Fruit fly (Drosophila melanogaster) whole organism, adult: ENCODE measurements around the gene CG32023.

Experiments
- CG11617 ChIP-seq: fragments of 200-800 bp; sonication (Bioruptor generic); optimal IDR thresholded peaks from 2 replicates; lab custom pipeline; 2017; ENCODE audit warnings: mild to moderate bottlenecking, missing biosample characterization, missing genetic modification reagents, missing genetic modification characterization
- CG12768 ChIP-seq: fragments of 200-800 bp; sonication (Bioruptor generic); optimal IDR thresholded peaks from 2 replicates; lab custom pipeline; 2017; ENCODE audit warnings: missing biosample characterization, missing genetic modification characterization, mild to moderate bottlenecking, moderate library complexity, missing genetic modification reagents
- CG14711 ChIP-seq: fragments of 200-800 bp; sonication (Bioruptor generic); optimal IDR thresholded peaks from 2 replicates; lab custom pipeline; 2018; ENCODE audit warnings: missing biosample characterization, mild to moderate bottlenecking, missing genetic modification characterization, moderate library complexity
- CG1620 ChIP-seq: fragments of 200-800 bp; sonication (Bioruptor generic); optimal IDR thresholded peaks from 2 replicates; lab custom pipeline; 2016; ENCODE audit warnings: missing biosample characterization, missing genetic modification characterization
- CG33017 ChIP-seq: fragments of 200-800 bp; sonication (Bioruptor generic); optimal IDR thresholded peaks from 2 replicates; lab custom pipeline; 2018; ENCODE audit warnings: missing biosample characterization, mild to moderate bottlenecking, missing genetic modification characterization, moderate library complexity
- CG5204 ChIP-seq: fragments of 200-800 bp; sonication (Bioruptor generic); optimal IDR thresholded peaks from 2 replicates; lab custom pipeline; 2016; ENCODE audit warnings: missing biosample characterization, missing genetic modification characterization
- CG7045 ChIP-seq: fragments of 200-800 bp; sonication (Bioruptor generic); optimal IDR thresholded peaks from 2 replicates; lab custom pipeline; 2017; ENCODE audit warnings: missing biosample characterization, mild to moderate bottlenecking, missing genetic modification characterization
- CG7101 ChIP-seq: fragments of 200-800 bp; sonication (Bioruptor generic); optimal IDR thresholded peaks from 2 replicates; lab custom pipeline; 2018; ENCODE audit warnings: missing biosample characterization, mild to moderate bottlenecking, missing genetic modification characterization, moderate library complexity
- Clk ChIP-seq: fragments of 200-800 bp; sonication (Bioruptor generic); optimal IDR thresholded peaks from 2 replicates; lab custom pipeline; 2017; ENCODE audit warnings: missing biosample characterization, missing genetic modification characterization
- Crg-1 ChIP-seq: fragments of 200-800 bp; sonication (Bioruptor generic); optimal IDR thresholded peaks from 2 replicates; lab custom pipeline; 2016; ENCODE audit warnings: missing biosample characterization, missing genetic modification characterization
- Hr96 ChIP-seq: fragments of 200-800 bp; sonication (Bioruptor generic); optimal IDR thresholded peaks from 2 replicates; lab custom pipeline; 2016; ENCODE audit warnings: missing biosample characterization, missing genetic modification characterization
- Mnt ChIP-seq: fragments of 200-800 bp; sonication (Bioruptor generic); optimal IDR thresholded peaks from 2 replicates; lab custom pipeline; 2016; ENCODE audit warnings: missing biosample characterization, mild to moderate bottlenecking, missing genetic modification characterization
- bab1 ChIP-seq: fragments of 200-800 bp; sonication (Bioruptor generic); optimal IDR thresholded peaks from 3 replicates; lab custom pipeline; 2019; ENCODE audit warnings: missing biosample characterization, mild to moderate bottlenecking, missing genetic modification characterization, moderate library complexity
- cic ChIP-seq: fragments of 200-800 bp; sonication (Bioruptor generic); optimal IDR thresholded peaks from 2 replicates; lab custom pipeline; 2017; ENCODE audit warnings: missing biosample characterization, mild to moderate bottlenecking, missing genetic modification characterization, moderate library complexity
- cnc ChIP-seq, 2 experiments: fragments of >200 bp; optimal IDR thresholded peaks; 2 replicates each; lab custom pipeline; 2017
- kay ChIP-seq: fragments of 200-800 bp; sonication (Bioruptor generic); peaks from one replicate; lab custom pipeline; 2016; ENCODE audit warnings: missing biosample characterization, missing genetic modification characterization, borderline replicate concordance
- ovo ChIP-seq: fragments of 200-800 bp; sonication (Bioruptor generic); optimal IDR thresholded peaks from 2 replicates; lab custom pipeline; 2016; ENCODE audit warnings: missing biosample characterization, missing genetic modification characterization
- pad ChIP-seq: fragments of 200-800 bp; sonication (Bioruptor generic); optimal IDR thresholded peaks from 3 replicates; lab custom pipeline; 2017; ENCODE audit warnings: missing biosample characterization, missing genetic modification characterization, mild to moderate bottlenecking, moderate library complexity, missing genetic modification reagents
- tj ChIP-seq: fragments of 200-800 bp; sonication (Bioruptor generic); optimal IDR thresholded peaks from 3 replicates; lab custom pipeline; 2017; ENCODE audit warnings: missing biosample characterization, mild to moderate bottlenecking, missing genetic modification characterization, moderate library complexity
- toe ChIP-seq: fragments of 200-800 bp; sonication (Bioruptor generic); optimal IDR thresholded peaks from 2 replicates; lab custom pipeline; 2016; ENCODE audit warnings: missing biosample characterization, missing genetic modification characterization

CG32023 gene

DNA sequence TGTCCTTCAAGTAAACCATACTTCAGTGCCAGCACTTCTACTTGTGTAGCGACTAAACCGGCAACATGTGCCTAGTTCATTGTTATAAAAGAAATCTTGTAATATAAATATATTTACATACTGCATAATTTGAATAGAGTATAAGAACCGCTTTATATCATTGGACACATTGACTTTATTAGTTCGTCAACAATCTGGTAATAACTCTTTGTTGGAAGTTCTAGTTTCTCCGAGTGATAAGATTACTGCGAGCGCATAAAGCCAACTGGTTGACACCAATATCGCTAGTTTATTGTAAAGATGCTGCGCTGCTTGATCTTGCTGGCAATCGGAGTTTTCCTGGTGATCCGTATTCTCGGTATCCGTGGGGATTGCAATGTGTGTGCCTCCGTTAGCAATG is 4.3 kb upstream of the CG32023 start, which contains the start of gene CG13308:
TSS of gene CG13308 (plus strand) at position 301 of the 400 bp plus-strand sequence.
- TF ChIP-seq bab1 (GFP tag; lab: Kevin White, UChicago), result no peak
- no peak for TF ChIP-seq cnc (optimal IDR thresholded peaks at IDR 0.05; lab: Kevin White, UChicago)
- no peak for TF ChIP-seq CG1620 (GFP tag; lab: Kevin White, UChicago)
- TF ChIP-seq Crg-1 (GFP tag; lab: Kevin White, UChicago), result no peak
- no peak for TF ChIP-seq Hr96 (GFP tag; lab: Kevin White, UChicago)
- TF ChIP-seq CG33017 (tag; lab: Kevin White, UChicago), result no peak
- no peak for TF ChIP-seq pad
- TF ChIP-seq CG5204, result no peak

DNA sequence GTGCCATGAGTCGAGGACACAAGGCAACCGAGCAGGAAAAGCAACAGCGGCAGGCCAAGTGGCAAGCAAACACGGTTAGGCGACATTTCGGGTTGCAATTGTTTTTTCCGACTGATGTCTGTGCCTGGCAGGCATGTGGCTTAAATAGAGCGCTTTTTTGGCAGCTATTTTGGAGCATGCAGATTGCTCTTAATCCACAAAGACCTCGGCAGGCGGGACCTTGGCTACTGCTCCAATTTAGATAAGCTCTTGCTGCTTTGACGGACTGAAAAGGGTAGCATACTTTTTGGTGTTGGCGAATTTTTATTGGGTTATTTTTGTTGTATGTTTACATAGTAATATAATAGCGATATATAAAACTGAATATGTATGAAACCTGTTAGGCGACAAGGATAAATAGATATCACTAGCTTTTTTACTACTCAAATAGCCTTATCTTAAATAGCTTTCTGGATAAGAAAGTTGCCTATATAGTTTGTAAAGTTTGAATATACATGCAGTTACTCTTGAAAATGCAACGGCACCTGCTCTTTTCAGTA is 3.2 kb upstream of the CG32023 start, which contains the start of the genes CG13312 and CG32024:
TSS of gene CG13312 (minus strand) at position 101 of the 539 bp plus-strand sequence.
TSS of gene CG32024 (plus strand) at position 489 of the 539 bp plus-strand sequence.
- TF ChIP-seq CG5204 (no peak), CG12768 (no peak), cnc (optimal IDR thresholded peaks at IDR 0.05; lab: Kevin White, UChicago) (no peak), CG33017 (tag; lab: Kevin White, UChicago) (peak; percentile 31), Clk (GFP tag; lab: Kevin White, UChicago) (no peak), cic (GFP tag; lab: Kevin White, UChicago) (no peak), tj (GFP tag; lab: Kevin White, UChicago) (no peak), CG7045 (GFP tag; lab: Kevin White, UChicago) (no peak)

DNA sequence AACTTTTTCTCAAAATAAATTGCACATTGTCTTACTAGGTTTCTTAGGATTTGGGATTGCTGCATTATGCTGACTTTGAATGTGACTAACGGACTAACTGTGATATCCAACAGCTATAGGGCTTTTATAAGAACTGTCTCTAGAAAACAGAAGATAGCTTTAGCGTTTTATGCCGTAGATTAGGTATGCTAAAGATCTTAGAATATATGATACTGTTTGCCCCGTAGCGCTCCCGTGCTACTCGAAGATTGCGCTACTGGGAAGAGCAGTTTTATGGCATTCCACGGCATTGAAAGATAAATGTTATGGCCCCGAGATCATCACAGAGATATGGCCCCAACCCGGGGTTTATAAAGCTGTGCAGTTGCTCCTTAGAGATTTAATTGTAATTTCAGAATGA is 1.9 kb downstream of the CG32023 start, which contains the start of the genes CG13311 and CG34426:
TSS of gene CG13311 (minus strand) at position 101 of the 400 bp plus-strand sequence.
TSS of gene CG34426 (plus strand) at position 400 of the 400 bp plus-strand sequence.
- TF ChIP-seq ovo (GFP tag; lab: Kevin White, UChicago) (no peak), CG11617 (GFP tag; lab: Kevin White, UChicago) (no peak), cic (GFP tag; lab: Kevin White, UChicago) (peak; percentile 4)

DNA sequence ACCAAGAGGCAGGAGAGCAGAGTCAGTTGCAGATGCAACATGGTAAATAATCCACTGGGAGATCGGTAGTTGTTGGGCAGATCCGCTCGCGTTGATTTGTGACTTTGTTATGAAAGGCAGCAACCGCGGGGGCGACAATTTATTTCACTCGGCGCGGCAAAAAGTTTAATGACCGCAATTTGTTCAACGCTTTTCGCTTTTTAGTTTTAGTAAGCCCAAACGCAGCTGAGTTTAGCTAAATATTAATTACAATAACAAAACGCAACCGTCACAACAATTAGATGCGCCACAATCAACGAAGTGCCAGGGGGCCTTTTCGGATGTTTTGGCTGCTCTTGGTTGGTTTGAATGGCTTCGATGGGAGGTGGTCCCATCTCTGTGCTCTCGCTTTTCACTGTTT is 3.5 kb downstream of the CG32023 start, which contains the start of gene CG13310:
TSS of gene CG13310 (minus strand) at position 101 of the 400 bp plus-strand sequence.
- TF ChIP-seq kay (GFP tag; lab: Kevin White, UChicago) (no peak), Mnt (no peak), CG11617 (GFP tag; lab: Kevin White, UChicago) (no peak), cic (GFP tag; lab: Kevin White, UChicago) (no peak), pad (no peak), tj (GFP tag; lab: Kevin White, UChicago) (no peak), CG7101 (tag; lab: Kevin White, UChicago) (no peak), CG14711 (no peak), CG12768 (no peak), CG1620 (GFP tag; lab: Kevin White, UChicago) (no peak), cnc (optimal IDR thresholded peaks at IDR 0.05; lab: Kevin White, UChicago) (no peak), Hr96 (GFP tag; lab: Kevin White, UChicago) (no peak)

DNA sequence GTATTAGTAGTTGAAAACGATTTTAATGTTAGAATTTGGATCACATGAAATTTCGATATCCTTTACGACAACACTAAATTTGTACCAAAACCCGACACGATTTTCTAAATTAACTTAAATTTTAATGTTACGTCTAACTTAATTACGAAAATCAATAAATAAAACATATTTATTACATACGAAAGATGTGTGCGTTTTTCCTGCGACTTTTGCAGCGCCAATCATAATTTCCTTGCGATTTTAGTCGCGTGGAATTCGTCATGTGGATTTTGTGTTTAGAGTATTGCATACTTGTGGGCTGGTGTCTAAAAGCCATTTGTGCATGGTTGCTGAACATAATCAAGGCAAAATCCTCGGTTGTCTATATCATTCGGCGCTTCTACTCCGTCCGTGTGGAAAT is 5.4 kb downstream of the CG32023 start:
- TF ChIP-seq CG12768 (no peak), kay (GFP tag; lab: Kevin White, UChicago) (peak; percentile 92), bab1 (GFP tag; lab: Kevin White, UChicago) (peak; percentile 3), cnc (optimal IDR thresholded peaks at IDR 0.05; lab: Kevin White, UChicago) (no peak)

DNA sequence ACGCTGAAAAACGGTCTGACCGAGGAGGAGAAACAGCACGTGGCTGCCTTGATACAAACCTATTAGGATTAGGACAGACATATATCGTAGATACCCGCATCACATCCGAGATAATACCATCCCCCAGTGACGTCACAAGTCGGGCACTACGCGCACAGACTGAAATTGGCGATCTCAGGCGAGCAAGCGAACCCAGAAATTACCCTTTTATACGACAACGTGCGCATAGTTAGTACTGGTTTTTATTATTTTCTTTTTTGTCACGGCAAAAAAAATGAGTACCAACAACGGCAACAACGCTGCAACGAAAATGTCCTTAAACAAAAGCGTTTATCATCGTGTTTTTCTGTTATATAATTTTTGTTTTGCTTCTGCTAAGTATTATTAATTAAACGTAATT is 5.9 kb downstream of the CG32023 start:
- TF ChIP-seq Hr96 (GFP tag; lab: Kevin White, UChicago), result no peak
- TF ChIP-seq CG7045 (GFP tag; lab: Kevin White, UChicago), result no peak
- no peak for TF ChIP-seq CG12768
- no peak for TF ChIP-seq Crg-1 (GFP tag; lab: Kevin White, UChicago)
- TF ChIP-seq pad, result no peak
- no peak for TF ChIP-seq kay (GFP tag; lab: Kevin White, UChicago)
- no peak for TF ChIP-seq CG11617 (GFP tag; lab: Kevin White, UChicago)
- no peak for TF ChIP-seq tj (GFP tag; lab: Kevin White, UChicago)
- no peak for TF ChIP-seq CG33017 (tag; lab: Kevin White, UChicago)
- no peak for TF ChIP-seq cic (GFP tag; lab: Kevin White, UChicago)
- no peak for TF ChIP-seq CG5204
- TF ChIP-seq toe (GFP tag; lab: Kevin White, UChicago), result no peak
- TF ChIP-seq Mnt, result no peak
- no peak for TF ChIP-seq CG14711
- TF ChIP-seq bab1 (GFP tag; lab: Kevin White, UChicago), result no peak
- TF ChIP-seq Clk (GFP tag; lab: Kevin White, UChicago), result no peak
- TF ChIP-seq CG7101 (tag; lab: Kevin White, UChicago), result no peak
- TF ChIP-seq cnc (optimal IDR thresholded peaks at IDR 0.05; lab: Kevin White, UChicago), result no peak
- TF ChIP-seq CG1620 (GFP tag; lab: Kevin White, UChicago), result no peak
- no peak for TF ChIP-seq ovo (GFP tag; lab: Kevin White, UChicago)

DNA sequence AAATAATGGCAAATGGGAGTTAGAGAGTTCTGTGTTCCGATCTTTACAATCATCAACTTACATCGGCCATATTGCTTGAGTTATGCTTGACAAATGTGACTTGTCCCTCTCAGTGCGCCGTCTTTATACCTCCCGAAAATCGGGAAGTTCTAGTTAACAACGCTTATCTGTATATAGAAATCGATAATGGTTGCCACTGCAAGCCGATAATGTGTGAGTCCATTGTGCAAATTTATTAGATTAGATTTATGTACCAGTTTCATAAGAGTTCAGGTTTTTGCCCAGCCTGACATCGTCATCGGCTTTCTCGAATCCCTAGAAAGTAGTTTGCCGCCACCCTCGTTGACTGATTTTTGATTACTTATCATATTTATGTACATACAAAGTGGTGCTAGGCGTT is 15.5 kb downstream of the CG32023 start, which contains the start of gene Acbp5:
TSS of gene Acbp5 (minus strand) at position 101 of the 400 bp plus-strand sequence.
- TF ChIP-seq tj (GFP tag; lab: Kevin White, UChicago) (no peak), CG14711 (no peak), bab1 (GFP tag; lab: Kevin White, UChicago) (no peak), CG12768 (no peak)
